Worm (Caenorhabditis elegans): Measurements from ENCODE around the gene srh-264.

ce11 chrV:15451421-15451820 is 37.5 kb downstream of the srh-264 start, which contains the start of gene srw-33:
- no peak for TF ChIP-seq egl-27 (tag; optimal IDR thresholded peaks at IDR 0.05)
- TF ChIP-seq lsy-2 (tag; optimal IDR thresholded peaks at IDR 0.05), result no peak

Measured in whole organism, L2 larva.